Worm (Caenorhabditis elegans): ENCODE data around the gene F59B2.12.

DNA sequence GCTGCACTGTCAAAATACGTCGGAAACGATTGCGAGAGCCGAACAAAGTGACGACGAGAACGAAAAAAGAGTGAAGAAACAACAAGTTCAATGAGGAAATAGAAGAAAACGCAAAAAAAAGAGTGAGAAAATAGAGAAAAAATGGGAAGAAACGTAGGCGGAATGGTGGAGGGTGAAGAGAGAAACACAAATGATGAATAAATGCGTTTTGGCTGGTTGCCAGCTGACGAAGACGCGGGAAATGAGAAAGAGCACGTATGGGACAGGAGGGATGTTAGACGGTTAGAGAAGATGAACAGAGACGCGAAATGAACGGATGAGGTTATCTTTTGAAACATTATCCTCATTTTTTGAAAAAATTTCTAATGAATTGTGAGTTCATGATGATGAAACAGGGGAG, 32.4 kb upstream of the F59B2.12 start:
- TF ChIP-seq unc-62 (GFP tag; optimal IDR thresholded peaks at IDR 0.05): no peak
- TF ChIP-seq F10E7.11 (tag; optimal IDR thresholded peaks at IDR 0.05): no peak
